Worm (Caenorhabditis elegans) whole organism, L4 larva: ENCODE measurements around the gene B0334.5.

ENCODE experiments used
- F10B5.3 ChIP-seq: sonication (generic microtip); optimal IDR thresholded peaks from 2 replicates; lab custom pipeline; 2016; ENCODE audit warnings: mild to moderate bottlenecking, missing genetic modification characterization, missing compliant biosample characterization
- F26F4.8 ChIP-seq: fragments of 200-800 bp; sonication (Bioruptor generic); conservative IDR thresholded peaks from 2 replicates; pipeline ENCODE4 v1.3.6; 2022; ENCODE audit warnings: missing genetic modification characterization, missing compliant biosample characterization
- F44E2.7 ChIP-seq: fragments of 200-800 bp; sonication (Bioruptor generic); IDR thresholded peaks from 2 replicates; pipeline ENCODE4 v2.1.2; 2022; ENCODE audit warnings: missing genetic modification characterization, missing compliant biosample characterization
- F49E8.2 ChIP-seq: sonication (generic microtip); optimal IDR thresholded peaks from 2 replicates; lab custom pipeline; 2016; ENCODE audit warnings: missing compliant biosample characterization, mild to moderate bottlenecking, missing genetic modification characterization, borderline replicate concordance
- R02D3.7 ChIP-seq: fragments of 150-350 bp; sonication (generic microtip); optimal IDR thresholded peaks from 3 replicates; lab custom pipeline; 2014; ENCODE audit warnings: missing biosample characterization, missing genetic modification characterization
- T20F7.1 ChIP-seq: fragments of 200-800 bp; sonication (Bioruptor generic); optimal IDR thresholded peaks from 2 replicates; lab custom pipeline; 2018; ENCODE audit warnings: mild to moderate bottlenecking, missing genetic modification characterization, missing compliant biosample characterization
- Y48G9A.11 ChIP-seq: fragments of 200-800 bp; sonication (Bioruptor generic); IDR thresholded peaks from 2 replicates; pipeline ENCODE4 v1.3.6; 2022; ENCODE audit warnings: missing genetic modification reagents, missing genetic modification characterization, missing compliant biosample characterization
- Y75B8A.6 ChIP-seq: fragments of 200-800 bp; sonication (Bioruptor generic); IDR thresholded peaks from 2 replicates; pipeline ENCODE4 v1.3.6; 2022; ENCODE audit warnings: missing genetic modification reagents, missing genetic modification characterization, missing compliant biosample characterization
- ZK546.5 ChIP-seq, 2 experiments: sonication (generic microtip); optimal IDR thresholded peaks; 2 replicates each; lab custom pipeline; 2017; ENCODE audit warnings: missing biosample characterization in 2 of 2, missing genetic modification characterization in 2 of 2
- arid-1 ChIP-seq: fragments of 200-800 bp; sonication (Bioruptor generic); conservative IDR thresholded peaks from 2 replicates; pipeline ENCODE4 v1.3.6; 2022; ENCODE audit warnings: missing genetic modification reagents, missing genetic modification characterization, missing compliant biosample characterization
- ceh-32 ChIP-seq: sonication (generic microtip); optimal IDR thresholded peaks from 2 replicates; lab custom pipeline; 2016; ENCODE audit warnings: mild to moderate bottlenecking, missing genetic modification characterization, missing compliant biosample characterization; ENCODE audit not compliant: poor library complexity
- ceh-44 ChIP-seq: fragments of 200-800 bp; sonication (Bioruptor generic); IDR thresholded peaks from 2 replicates; pipeline ENCODE4 v1.3.6; 2022; ENCODE audit warnings: missing genetic modification reagents, missing genetic modification characterization, missing compliant biosample characterization
- ceh-62 ChIP-seq: sonication (generic microtip); optimal IDR thresholded peaks from 2 replicates; lab custom pipeline; 2017; ENCODE audit warnings: missing biosample characterization, missing genetic modification characterization
- ceh-82 ChIP-seq: sonication (generic microtip); optimal IDR thresholded peaks from 2 replicates; lab custom pipeline; 2017; ENCODE audit warnings: missing biosample characterization, missing genetic modification characterization
- cey-2 ChIP-seq: sonication (generic microtip); optimal IDR thresholded peaks from 3 replicates; lab custom pipeline; 2017; ENCODE audit warnings: missing genetic modification characterization, mild to moderate bottlenecking, missing compliant biosample characterization, antibody characterized with exemption, borderline replicate concordance; ENCODE audit not compliant: insufficient read depth
- ctbp-1 ChIP-seq: fragments of 200-800 bp; sonication (Bioruptor generic); IDR thresholded peaks from 2 replicates; pipeline ENCODE4 v1.3.6; 2022; ENCODE audit warnings: missing genetic modification reagents, missing genetic modification characterization, missing compliant biosample characterization
- daf-16 ChIP-seq, 3 experiments: sonication (generic microtip); optimal IDR thresholded peaks; 2 replicates each; lab custom pipeline; 2016 to 2017; ENCODE audit warnings: missing genetic modification characterization in 3 of 3, missing genetic modification reagents in 3 of 3, mild to moderate bottlenecking in 2 of 3, missing compliant biosample characterization in 2 of 3, missing biosample characterization in 1 of 3, moderate library complexity in 1 of 3
- dmd-6 ChIP-seq: fragments of 200-800 bp; sonication (Bioruptor generic); IDR thresholded peaks from 2 replicates; pipeline ENCODE4 v1.3.6; 2022; ENCODE audit warnings: missing genetic modification reagents, missing genetic modification characterization, missing compliant biosample characterization
- duxl-1 ChIP-seq: sonication (generic microtip); optimal IDR thresholded peaks from 2 replicates; lab custom pipeline; 2016; ENCODE audit warnings: mild to moderate bottlenecking, missing genetic modification characterization, moderate library complexity, missing compliant biosample characterization; ENCODE audit not compliant: poor library complexity
- egl-27 ChIP-seq: sonication (generic microtip); optimal IDR thresholded peaks from 3 replicates; lab custom pipeline; 2017; ENCODE audit warnings: missing biosample characterization, missing genetic modification reagents, missing genetic modification characterization
- egl-43 ChIP-seq: fragments of 200-800 bp; sonication (Bioruptor generic); IDR thresholded peaks from 2 replicates; pipeline ENCODE4 v1.3.6; 2022; ENCODE audit warnings: missing genetic modification reagents, missing genetic modification characterization, missing compliant biosample characterization
- fkh-10 ChIP-seq: fragments of 150-350 bp; optimal IDR thresholded peaks from 2 replicates; lab custom pipeline; 2014; ENCODE audit warnings: missing biosample characterization, missing genetic modification reagents, missing genetic modification characterization
- fos-1 ChIP-seq: fragments of 150-350 bp; optimal IDR thresholded peaks from 2 replicates; lab custom pipeline; 2014; ENCODE audit warnings: missing biosample characterization, missing genetic modification characterization
- hif-1 ChIP-seq, 2 experiments: sonication (generic microtip); optimal IDR thresholded peaks; 2 replicates each; lab custom pipeline; 2016 to 2017; ENCODE audit warnings: missing compliant biosample characterization in 2 of 2, missing genetic modification characterization in 2 of 2, missing genetic modification reagents in 2 of 2, missing genotype in 2 of 2, mild to moderate bottlenecking in 1 of 2
- hlh-30 ChIP-seq: sonication (generic microtip); optimal IDR thresholded peaks from 2 replicates; lab custom pipeline; 2017; ENCODE audit warnings: antibody characterized with exemption, mild to moderate bottlenecking, missing genetic modification characterization, missing compliant biosample characterization; ENCODE audit not compliant: insufficient read depth
- lim-7 ChIP-seq: fragments of 200-800 bp; sonication (Bioruptor generic); IDR thresholded peaks from 2 replicates; pipeline ENCODE4 v1.3.6; 2022; ENCODE audit warnings: missing genetic modification characterization, missing compliant biosample characterization
- lin-1 ChIP-seq: fragments of 200-800 bp; sonication (Bioruptor generic); IDR thresholded peaks from 2 replicates; pipeline ENCODE4 v1.3.6; 2022; ENCODE audit warnings: missing genetic modification reagents, missing genetic modification characterization, missing compliant biosample characterization
- lin-13 ChIP-seq: fragments of 150-350 bp; optimal IDR thresholded peaks from 2 replicates; lab custom pipeline; 2014; ENCODE audit warnings: missing biosample characterization, missing genetic modification reagents, missing genetic modification characterization
- lin-39 ChIP-seq: fragments of 150-350 bp; optimal IDR thresholded peaks from 2 replicates; lab custom pipeline; 2014; ENCODE audit warnings: missing biosample characterization, missing genetic modification reagents, missing genetic modification characterization
- madf-9 ChIP-seq: fragments of 200-800 bp; sonication (Bioruptor generic); conservative IDR thresholded peaks from 2 replicates; pipeline ENCODE4 v1.3.6; 2022; ENCODE audit warnings: missing genetic modification reagents, missing genetic modification characterization, missing compliant biosample characterization
- mdl-1 ChIP-seq, 2 experiments: fragments of 150-350 bp in 1 of 2; sonication (generic microtip) in 1 of 2; optimal IDR thresholded peaks; 2 replicates each; lab custom pipeline; 2014 to 2017; ENCODE audit warnings: missing biosample characterization in 2 of 2, missing genetic modification characterization in 2 of 2
- mdt-29 ChIP-seq: fragments of 200-800 bp; sonication (Bioruptor generic); IDR thresholded peaks from 2 replicates; pipeline ENCODE4 v1.3.6; 2022; ENCODE audit warnings: missing genetic modification reagents, missing genetic modification characterization, missing compliant biosample characterization
- mep-1 ChIP-seq: fragments of 150-350 bp; sonication (generic microtip); optimal IDR thresholded peaks from 3 replicates; lab custom pipeline; 2014; ENCODE audit warnings: missing biosample characterization, missing genetic modification characterization
- mxl-2 ChIP-seq: fragments of 200-800 bp; sonication (Bioruptor generic); conservative IDR thresholded peaks from 2 replicates; pipeline ENCODE4 v1.3.6; 2022; ENCODE audit warnings: missing genetic modification reagents, missing genetic modification characterization, missing compliant biosample characterization
- nhr-102 ChIP-seq: sonication (generic microtip); optimal IDR thresholded peaks from 2 replicates; lab custom pipeline; 2016; ENCODE audit warnings: mild to moderate bottlenecking, missing genetic modification characterization, moderate library complexity, missing compliant biosample characterization
- nhr-11 ChIP-seq: fragments of 150-350 bp; optimal IDR thresholded peaks from 2 replicates; lab custom pipeline; 2014; ENCODE audit warnings: missing biosample characterization, missing genetic modification characterization
- nhr-25 ChIP-seq: sonication (generic microtip); optimal IDR thresholded peaks from 2 replicates; lab custom pipeline; 2017; ENCODE audit warnings: missing genetic modification characterization, mild to moderate bottlenecking, missing compliant biosample characterization, antibody characterized with exemption, moderate library complexity, borderline replicate concordance; ENCODE audit not compliant: insufficient read depth
- nhr-6 ChIP-seq: fragments of 150-350 bp; optimal IDR thresholded peaks from 2 replicates; lab custom pipeline; 2014; ENCODE audit warnings: missing biosample characterization, missing genetic modification characterization
- nhr-76 ChIP-seq: fragments of 150-350 bp; optimal IDR thresholded peaks from 2 replicates; lab custom pipeline; 2014; ENCODE audit warnings: missing biosample characterization, missing genetic modification characterization
- rbr-2 ChIP-seq: sonication (generic microtip); optimal IDR thresholded peaks from 2 replicates; lab custom pipeline; 2016; ENCODE audit warnings: missing genotype, missing genetic modification characterization, missing compliant biosample characterization
- saeg-2 ChIP-seq: fragments of 200-800 bp; sonication (Bioruptor generic); IDR thresholded peaks from 2 replicates; pipeline ENCODE4 v1.3.6; 2022; ENCODE audit warnings: missing genetic modification reagents, missing genetic modification characterization, missing compliant biosample characterization
- sdz-12 ChIP-seq: fragments of 200-800 bp; sonication (Bioruptor generic); optimal IDR thresholded peaks from 2 replicates; lab custom pipeline; 2018; ENCODE audit warnings: mild to moderate bottlenecking, missing genetic modification characterization, missing compliant biosample characterization
- set-16 ChIP-seq: fragments of 200-800 bp; sonication (Bioruptor generic); IDR thresholded peaks from 2 replicates; pipeline ENCODE4 v1.3.6; 2022; ENCODE audit warnings: missing genetic modification reagents, missing genetic modification characterization, missing compliant biosample characterization
- unc-39 ChIP-seq: sonication (generic microtip); optimal IDR thresholded peaks from 2 replicates; lab custom pipeline; 2017; ENCODE audit warnings: missing biosample characterization, missing genetic modification characterization
- unc-62 ChIP-seq, 3 experiments: fragments of 150-350 bp in 1 of 3; sonication (generic microtip); optimal IDR thresholded peaks in 2 of 3; peaks in 1 of 3; 1 replicate in 1 of 3; 2 replicates in 2 of 3; lab custom pipeline; 2014 to 2017; ENCODE audit warnings: missing biosample characterization in 3 of 3, missing genetic modification characterization in 3 of 3, missing genetic modification reagents in 3 of 3, missing genotype in 1 of 3
- zfp-2 ChIP-seq: sonication (generic microtip); optimal IDR thresholded peaks from 2 replicates; lab custom pipeline; 2016; ENCODE audit warnings: mild to moderate bottlenecking, missing genetic modification characterization, missing compliant biosample characterization
- zfp-3 ChIP-seq: fragments of 200-800 bp; sonication (Bioruptor generic); conservative IDR thresholded peaks from 2 replicates; pipeline ENCODE4 v1.3.6; 2022; ENCODE audit warnings: missing genetic modification reagents, missing genetic modification characterization, missing compliant biosample characterization

B0334.5 gene

ce11 chrII:11473525-11474181 lies 23.8 kb upstream of the B0334.5 start, which contains the start of the genes metl-1 and W02B12.11:
metl-1 (minus strand) TSS chrII:11473575.
W02B12.11 (plus strand) TSS chrII:11473861.
- TF ChIP-seq mep-1 (peak; percentile 89), duxl-1 (peak; percentile 88), madf-9 (GFP tag; lab: Robert Waterston, UW) (peak; percentile 62), F44E2.7 (GFP tag; lab: Robert Waterston, UW) (no peak), sdz-12 (no peak), R02D3.7 (tag; lab: Kevin White, UChicago) (no peak), ceh-82 (tag; lab: Kevin White, UChicago) (no peak), hif-1 (tag; optimal IDR thresholded peaks at IDR 0.05; lab: Kevin White, UChicago) (peak in 1 of 2 experiments; percentile 68), egl-27 (tag; lab: Kevin White, UChicago) (no peak), mdt-29 (GFP tag; lab: Robert Waterston, UW) (no peak), T20F7.1 (no peak), lin-39 (tag; lab: Kevin White, UChicago) (no peak), nhr-76 (no peak), saeg-2 (0 out of 2 replicates have a peak, but pooled peaks have one; percentile 66), unc-62 (GFP tag; optimal IDR thresholded peaks at IDR 0.05 in 1 of 2; lab: Kevin White, UChicago) (peak in 1 of 2 experiments; percentile 88), unc-62 (tag; optimal IDR thresholded peaks at IDR 0.05; lab: Kevin White, UChicago) (no peak), lin-1 (GFP tag; lab: Robert Waterston, UW) (peak; percentile 66), ZK546.5 (tag; optimal IDR thresholded peaks at IDR 0.05; lab: Kevin White, UChicago) (no peak), Y48G9A.11 (peak; percentile 47; the same call in 1 of the 2 replicates), set-16 (GFP tag; lab: Robert Waterston, UW) (peak; percentile 32; the same call in 1 of the 2 replicates), F49E8.2 (peak; percentile 40), F10B5.3 (tag; lab: Kevin White, UChicago) (peak; percentile 53), egl-43 (GFP tag; lab: Robert Waterston, UW) (peak; percentile 68), mxl-2 (GFP tag; lab: Robert Waterston, UW) (no peak), nhr-6 (tag; lab: Kevin White, UChicago) (peak; percentile 68), unc-39 (tag; lab: Kevin White, UChicago) (no peak), mdl-1 (tag; optimal IDR thresholded peaks at IDR 0.05; lab: Kevin White, UChicago) (peak in 1 of 2 experiments; percentile 43), daf-16 (GFP tag; optimal IDR thresholded peaks at IDR 0.05; lab: Kevin White, UChicago) (peak in 1 of 2 experiments; percentile 35), daf-16 (tag; optimal IDR thresholded peaks at IDR 0.05; lab: Kevin White, UChicago) (peak; percentile 79), lim-7 (GFP tag; lab: Robert Waterston, UW) (peak; percentile 60; the same call in 1 of the 2 replicates), ceh-62 (tag; lab: Kevin White, UChicago) (no peak), hlh-30 (tag; lab: Kevin White, UChicago) (no peak), F26F4.8 (GFP tag; lab: Robert Waterston, UW) (no peak), ceh-32 (no peak), cey-2 (tag; lab: Kevin White, UChicago) (no peak), nhr-102 (tag; lab: Kevin White, UChicago) (peak; percentile 88), lin-13 (no peak), ctbp-1 (GFP tag; lab: Robert Waterston, UW) (peak; percentile 73), dmd-6 (GFP tag; lab: Robert Waterston, UW) (peak; percentile 74), fos-1 (tag; lab: Kevin White, UChicago) (no peak), zfp-3 (0 out of 2 replicates have a peak, but pooled peaks have one; percentile 44), nhr-25 (tag; lab: Kevin White, UChicago) (peak; percentile 65), zfp-2 (no peak), fkh-10 (GFP tag; lab: Kevin White, UChicago) (no peak), arid-1 (GFP tag; lab: Robert Waterston, UW) (peak; percentile 75), nhr-11 (tag; lab: Kevin White, UChicago) (peak; percentile 7), Y75B8A.6 (GFP tag; lab: Robert Waterston, UW) (no peak), rbr-2 (tag; lab: Kevin White, UChicago) (peak; percentile 83), ceh-44 (no peak)
